Worm (Caenorhabditis elegans) whole organism, midembryonic: ENCODE results near the gene ZK1307.9.

ENCODE experiments used
- T22C8.4 ChIP-seq: fragments of 200-800 bp; sonication (Bioruptor generic); IDR thresholded peaks from 2 replicates; pipeline ENCODE4 v1.3.6; 2022; ENCODE audit warnings: missing genetic modification characterization, missing compliant biosample characterization
- cog-1 ChIP-seq: sonication (generic microtip); optimal IDR thresholded peaks from 2 replicates; lab custom pipeline; 2016; ENCODE audit warnings: missing genetic modification characterization, missing compliant biosample characterization
- flt-1 ChIP-seq: fragments of 200-800 bp; sonication (Bioruptor generic); IDR thresholded peaks from 2 replicates; pipeline ENCODE4 v1.3.6; 2022; ENCODE audit warnings: missing genetic modification characterization, missing compliant biosample characterization
- klf-2 ChIP-seq: fragments of 200-800 bp; sonication (Bioruptor generic); conservative IDR thresholded peaks from 2 replicates; pipeline ENCODE4 v1.3.6; 2022; ENCODE audit warnings: missing genetic modification reagents, missing genetic modification characterization, missing compliant biosample characterization
- med-1 ChIP-seq: sonication (generic microtip); optimal IDR thresholded peaks from 2 replicates; lab custom pipeline; 2017; ENCODE audit warnings: missing genetic modification characterization, mild to moderate bottlenecking, missing compliant biosample characterization, antibody characterized with exemption, missing genetic modification reagents; ENCODE audit not compliant: insufficient read depth
- ref-1 ChIP-seq: fragments of 200-800 bp; sonication (Bioruptor generic); conservative IDR thresholded peaks from 2 replicates; pipeline ENCODE4 v1.3.6; 2022; ENCODE audit warnings: missing genetic modification reagents, missing genetic modification characterization, missing compliant biosample characterization
- tab-1 ChIP-seq: fragments of 200-800 bp; sonication (Bioruptor generic); IDR thresholded peaks from 2 replicates; pipeline ENCODE4 v1.3.6; 2022; ENCODE audit warnings: missing genetic modification characterization, missing compliant biosample characterization
- ztf-23 ChIP-seq: fragments of 200-800 bp; sonication (Bioruptor generic); IDR thresholded peaks from 2 replicates; pipeline ENCODE4 v1.3.6; 2022; ENCODE audit warnings: missing genetic modification reagents, missing genetic modification characterization, missing compliant biosample characterization
- ztf-29 ChIP-seq: fragments of 200-800 bp; sonication (Bioruptor generic); IDR thresholded peaks from 2 replicates; pipeline ENCODE4 v1.3.6; 2022; ENCODE audit warnings: missing genetic modification reagents, missing genetic modification characterization, missing compliant biosample characterization

The ZK1307.9 gene

ce11 chrII:9682044-9682443 is 32.8 kb downstream of the ZK1307.9 start:
- no peak for TF ChIP-seq T22C8.4 (GFP tag; lab: Robert Waterston, UW)
- TF ChIP-seq ztf-29 (GFP tag; lab: Robert Waterston, UW): no peak

- TF ChIP-seq ztf-23 (GFP tag; lab: Robert Waterston, UW) (no peak), med-1 (no peak), ref-1 (GFP tag; lab: Robert Waterston, UW) (no peak), tab-1 (GFP tag; lab: Robert Waterston, UW) (no peak), ztf-29 (GFP tag; lab: Robert Waterston, UW) (no peak), flt-1 (GFP tag; lab: Robert Waterston, UW) (no peak), cog-1 (tag; lab: Kevin White, UChicago) (no peak), klf-2 (GFP tag; lab: Robert Waterston, UW) (no peak), T22C8.4 (GFP tag; lab: Robert Waterston, UW) (no peak)
Observed at ce11 chrII:9684175-9684574, 34.9 kb downstream of the ZK1307.9 start.

ce11 chrII:9686663-9687193 is 37.4 kb downstream of the ZK1307.9 start, which contains the start of gene ZK1320.9:
TSS of gene ZK1320.9 (minus strand) at chrII:9686713.
- TF ChIP-seq klf-2 (GFP tag; lab: Robert Waterston, UW) (no peak), ztf-29 (GFP tag; lab: Robert Waterston, UW) (no peak), med-1 (no peak), T22C8.4 (GFP tag; lab: Robert Waterston, UW) (no peak), flt-1 (GFP tag; lab: Robert Waterston, UW) (no peak), ref-1 (GFP tag; lab: Robert Waterston, UW) (no peak)

- TF ChIP-seq med-1: no peak
- TF ChIP-seq cog-1 (tag; lab: Kevin White, UChicago): no peak
- TF ChIP-seq ref-1 (GFP tag; lab: Robert Waterston, UW): no peak
- TF ChIP-seq tab-1 (GFP tag; lab: Robert Waterston, UW): no peak
- no peak for TF ChIP-seq ztf-29 (GFP tag; lab: Robert Waterston, UW)
- no peak for TF ChIP-seq flt-1 (GFP tag; lab: Robert Waterston, UW)
- no peak for TF ChIP-seq T22C8.4 (GFP tag; lab: Robert Waterston, UW)
- TF ChIP-seq klf-2 (GFP tag; lab: Robert Waterston, UW): no peak
- no peak for TF ChIP-seq ztf-23 (GFP tag; lab: Robert Waterston, UW)
Observed at ce11 chrII:9690067-9690632, 40.9 kb downstream of the ZK1307.9 start.

ce11 chrII:9691839-9692238 is 42.5 kb downstream of the ZK1307.9 start, which contains the start of gene nlp-11:
TSS of gene nlp-11 (minus strand) at chrII:9691939.
- no peak for TF ChIP-seq T22C8.4 (GFP tag; lab: Robert Waterston, UW)
- no peak for TF ChIP-seq ztf-29 (GFP tag; lab: Robert Waterston, UW)
- TF ChIP-seq flt-1 (GFP tag; lab: Robert Waterston, UW): no peak
- no peak for TF ChIP-seq ref-1 (GFP tag; lab: Robert Waterston, UW)
- TF ChIP-seq klf-2 (GFP tag; lab: Robert Waterston, UW): no peak
- no peak for TF ChIP-seq ztf-23 (GFP tag; lab: Robert Waterston, UW)
- TF ChIP-seq med-1: no peak
- no peak for TF ChIP-seq cog-1 (tag; lab: Kevin White, UChicago)
- no peak for TF ChIP-seq tab-1 (GFP tag; lab: Robert Waterston, UW)

ce11 chrII:9695942-9696341 is 46.7 kb downstream of the ZK1307.9 start:
- no peak for TF ChIP-seq klf-2 (GFP tag; lab: Robert Waterston, UW)
- TF ChIP-seq T22C8.4 (GFP tag; lab: Robert Waterston, UW): no peak
- no peak for TF ChIP-seq tab-1 (GFP tag; lab: Robert Waterston, UW)
- no peak for TF ChIP-seq flt-1 (GFP tag; lab: Robert Waterston, UW)
- no peak for TF ChIP-seq cog-1 (tag; lab: Kevin White, UChicago)
- no peak for TF ChIP-seq ref-1 (GFP tag; lab: Robert Waterston, UW)
- no peak for TF ChIP-seq ztf-23 (GFP tag; lab: Robert Waterston, UW)
- TF ChIP-seq med-1: no peak
- TF ChIP-seq ztf-29 (GFP tag; lab: Robert Waterston, UW): no peak

ce11 chrII:9700363-9700762 is 51.1 kb downstream of the ZK1307.9 start, which contains the start of the genes Y53C12A.8 and Y53C12A.7:
TSS of gene Y53C12A.8 (minus strand) at chrII:9700463.
TSS of gene Y53C12A.7 (plus strand) at chrII:9700543.
- TF ChIP-seq klf-2 (GFP tag; lab: Robert Waterston, UW) (no peak), ref-1 (GFP tag; lab: Robert Waterston, UW) (no peak), flt-1 (GFP tag; lab: Robert Waterston, UW) (no peak), T22C8.4 (GFP tag; lab: Robert Waterston, UW) (no peak), med-1 (no peak), ztf-29 (GFP tag; lab: Robert Waterston, UW) (no peak)
